Fruit fly (Drosophila melanogaster) whole organism, wandering third instar larva: ENCODE results near the gene ham.

Source experiments
- Abd-B ChIP-seq: fragments of >200 bp; optimal IDR thresholded peaks from 2 replicates; lab custom pipeline; 2017; ENCODE audit warnings: missing biosample characterization, missing genetic modification characterization
- HLH106 ChIP-seq: fragments of 200-800 bp; optimal IDR thresholded peaks from 3 replicates; lab custom pipeline; 2019; ENCODE audit warnings: missing biosample characterization, mild to moderate bottlenecking, missing genetic modification characterization, moderate library complexity
- psq ChIP-seq: fragments of 200-800 bp; sonication (Bioruptor generic); optimal IDR thresholded peaks from 3 replicates; lab custom pipeline; 2017; ENCODE audit warnings: missing biosample characterization, mild to moderate bottlenecking, missing genetic modification characterization, moderate library complexity

dm6 chr2L:18793243-18793642 is 537 bp upstream of the ham start:
- no peak for TF ChIP-seq HLH106 (tag; lab: Kevin White, UChicago)
- TF ChIP-seq psq (GFP tag; lab: Kevin White, UChicago): no peak
- TF ChIP-seq Abd-B: no peak
